Fruit fly (Drosophila melanogaster) whole organism, embryonic: Measurements from ENCODE around the gene CG6254.

Experiments
- ATbp ChIP-seq: fragments of 200-800 bp; sonication (Bioruptor generic); optimal IDR thresholded peaks from 2 replicates; lab custom pipeline; 2017; ENCODE audit warnings: missing biosample characterization, mild to moderate bottlenecking, missing genetic modification characterization, missing genetic modification reagents
- CG10274 ChIP-seq: fragments of 200-800 bp; sonication (Bioruptor generic); optimal IDR thresholded peaks from 3 replicates; lab custom pipeline; 2017; ENCODE audit warnings: missing biosample characterization, mild to moderate bottlenecking, missing genetic modification characterization
- CG10565 ChIP-seq: fragments of 200-800 bp; sonication (Bioruptor generic); optimal IDR thresholded peaks from 3 replicates; lab custom pipeline; 2016; ENCODE audit warnings: missing biosample characterization, mild to moderate bottlenecking, missing genetic modification characterization
- CG11085 ChIP-seq: fragments of 200-800 bp; sonication (Bioruptor generic); IDR thresholded peaks from 2 replicates; pipeline ENCODE4 v1.3.6; 2022; ENCODE audit warnings: missing biosample characterization, missing genetic modification characterization
- CG14441 ChIP-seq: fragments of 200-800 bp; sonication (Bioruptor generic); IDR thresholded peaks from 2 replicates; pipeline ENCODE4 v1.3.6; 2022; ENCODE audit warnings: missing biosample characterization, missing genetic modification characterization
- CG15011 ChIP-seq: fragments of 200-800 bp; sonication (Bioruptor generic); optimal IDR thresholded peaks from 3 replicates; lab custom pipeline; 2018; ENCODE audit warnings: missing biosample characterization, mild to moderate bottlenecking, missing genetic modification characterization
- CG15073 ChIP-seq: fragments of 200-800 bp; sonication (Bioruptor generic); optimal IDR thresholded peaks from 2 replicates; lab custom pipeline; 2016; ENCODE audit warnings: missing biosample characterization, missing genetic modification characterization
- CG15269 ChIP-seq: fragments of 200-800 bp; sonication (Bioruptor generic); optimal IDR thresholded peaks from 2 replicates; lab custom pipeline; 2018; ENCODE audit warnings: missing biosample characterization, mild to moderate bottlenecking, missing genetic modification characterization, moderate library complexity
- CG15601 ChIP-seq: fragments of 200-800 bp; sonication (Bioruptor generic); optimal IDR thresholded peaks from 3 replicates; lab custom pipeline; 2019; ENCODE audit warnings: missing biosample characterization, mild to moderate bottlenecking, missing genetic modification characterization, moderate library complexity
- CG1603 ChIP-seq: fragments of 200-800 bp; sonication (Bioruptor generic); optimal IDR thresholded peaks from 2 replicates; lab custom pipeline; 2019; ENCODE audit warnings: missing biosample characterization, mild to moderate bottlenecking, missing genetic modification characterization, moderate library complexity
- CG17385 ChIP-seq: fragments of 200-800 bp; sonication (Bioruptor generic); optimal IDR thresholded peaks from 3 replicates; lab custom pipeline; 2018; ENCODE audit warnings: missing biosample characterization, mild to moderate bottlenecking, missing genetic modification characterization
- CG2120 ChIP-seq: fragments of 200-800 bp; sonication (Bioruptor generic); optimal IDR thresholded peaks from 3 replicates; lab custom pipeline; 2016; ENCODE audit warnings: missing biosample characterization, missing genetic modification characterization
- CG2199 ChIP-seq: fragments of 200-800 bp; sonication (Bioruptor generic); IDR thresholded peaks from 3 replicates; pipeline ENCODE4 v1.3.6; 2022; ENCODE audit warnings: missing biosample characterization, missing genetic modification characterization
- CG2202 ChIP-seq: fragments of 200-800 bp; sonication (Bioruptor generic); optimal IDR thresholded peaks from 2 replicates; lab custom pipeline; 2018; ENCODE audit warnings: missing biosample characterization, mild to moderate bottlenecking, missing genetic modification characterization
- CG30403 ChIP-seq: fragments of 200-800 bp; sonication (Bioruptor generic); optimal IDR thresholded peaks from 3 replicates; lab custom pipeline; 2016; ENCODE audit warnings: missing biosample characterization, missing genetic modification characterization
- CG33213 ChIP-seq: fragments of 200-800 bp; sonication (Bioruptor generic); optimal IDR thresholded peaks from 3 replicates; lab custom pipeline; 2016; ENCODE audit warnings: missing biosample characterization, missing genetic modification characterization
- CG3838 ChIP-seq: fragments of 200-800 bp; sonication (Bioruptor generic); optimal IDR thresholded peaks from 3 replicates; lab custom pipeline; 2016; ENCODE audit warnings: missing biosample characterization, missing genetic modification characterization
- CG3847 ChIP-seq: fragments of 200-800 bp; sonication (Bioruptor generic); IDR thresholded peaks from 2 replicates; pipeline ENCODE4 v1.3.6; 2022; ENCODE audit warnings: missing biosample characterization, missing genetic modification characterization
- CG6813 ChIP-seq: fragments of 200-800 bp; sonication (Bioruptor generic); optimal IDR thresholded peaks from 2 replicates; lab custom pipeline; 2017; ENCODE audit warnings: missing biosample characterization, missing genetic modification characterization, mild to moderate bottlenecking, moderate library complexity, missing genetic modification reagents
- CG8089 ChIP-seq: fragments of 200-800 bp; sonication (Bioruptor generic); optimal IDR thresholded peaks from 3 replicates; lab custom pipeline; 2016; ENCODE audit warnings: missing biosample characterization, missing genetic modification characterization
- CG8478 ChIP-seq: fragments of >200 bp; optimal IDR thresholded peaks from 2 replicates; lab custom pipeline; 2018
- CG8765 ChIP-seq: fragments of 200-800 bp; sonication (Bioruptor generic); IDR thresholded peaks from 2 replicates; pipeline ENCODE4 v1.3.6; 2022; ENCODE audit warnings: missing biosample characterization, missing genetic modification characterization
- CG9727 ChIP-seq: fragments of 200-800 bp; sonication (Bioruptor generic); optimal IDR thresholded peaks from 3 replicates; lab custom pipeline; 2017; ENCODE audit warnings: missing biosample characterization, mild to moderate bottlenecking, missing genetic modification characterization
- Drgx ChIP-seq: fragments of 200-800 bp; sonication (Bioruptor generic); IDR thresholded peaks from 2 replicates; pipeline ENCODE4 v1.3.6; 2022; ENCODE audit warnings: missing biosample characterization, missing genetic modification characterization
- Eip74EF ChIP-seq, 2 experiments: fragments of 200-800 bp in 1 of 2; fragments of >200 bp in 1 of 2; sonication (Bioruptor generic) in 1 of 2; optimal IDR thresholded peaks; 2 replicates each; lab custom pipeline; 2017 to 2019; ENCODE audit warnings: missing biosample characterization in 2 of 2, missing genetic modification characterization in 2 of 2, mild to moderate bottlenecking in 1 of 2, moderate library complexity in 1 of 2
- Elba2 ChIP-seq: fragments of 200-800 bp; sonication (Bioruptor generic); optimal IDR thresholded peaks from 3 replicates; lab custom pipeline; 2016; ENCODE audit warnings: missing biosample characterization, missing genetic modification characterization
- Fer2 ChIP-seq: fragments of 200-800 bp; sonication (Bioruptor generic); optimal IDR thresholded peaks from 2 replicates; lab custom pipeline; 2018; ENCODE audit warnings: missing biosample characterization, mild to moderate bottlenecking, missing genetic modification characterization, moderate library complexity
- GATAe ChIP-seq: fragments of 200-800 bp; sonication (Bioruptor generic); conservative IDR thresholded peaks from 2 replicates; pipeline ENCODE4 v1.3.6; 2022; ENCODE audit warnings: missing biosample characterization, missing genetic modification characterization
- HLH4C ChIP-seq: fragments of 200-800 bp; sonication (Bioruptor generic); IDR thresholded peaks from 3 replicates; pipeline ENCODE4 v1.3.6; 2022; ENCODE audit warnings: missing biosample characterization, missing genetic modification characterization; ENCODE audit not compliant: partially characterized antibody
- Mrtf ChIP-seq: fragments of 200-800 bp; sonication (Bioruptor generic); IDR thresholded peaks from 3 replicates; pipeline ENCODE4 v1.3.6; 2022; ENCODE audit warnings: missing biosample characterization, missing genetic modification characterization
- Myb ChIP-seq: fragments of 200-800 bp; sonication (Bioruptor generic); optimal IDR thresholded peaks from 2 replicates; lab custom pipeline; 2016; ENCODE audit warnings: missing biosample characterization, missing genetic modification characterization
- Xbp1 ChIP-seq: fragments of 200-800 bp; sonication (Bioruptor generic); optimal IDR thresholded peaks from 3 replicates; lab custom pipeline; 2016; ENCODE audit warnings: missing biosample characterization, mild to moderate bottlenecking, missing genetic modification characterization
- bigmax ChIP-seq: fragments of 200-800 bp; sonication (Bioruptor generic); optimal IDR thresholded peaks from 2 replicates; lab custom pipeline; 2018; ENCODE audit warnings: missing biosample characterization, mild to moderate bottlenecking, missing genetic modification characterization
- cad ChIP-seq: fragments of >200 bp; optimal IDR thresholded peaks from 2 replicates; lab custom pipeline; 2017; ENCODE audit warnings: missing biosample characterization, missing genetic modification characterization
- cg ChIP-seq: fragments of 200-800 bp; sonication (Bioruptor generic); optimal IDR thresholded peaks from 3 replicates; lab custom pipeline; 2019; ENCODE audit warnings: missing biosample characterization, mild to moderate bottlenecking, missing genetic modification characterization, moderate library complexity
- chif ChIP-seq, 2 experiments: fragments of 200-800 bp; sonication (Bioruptor generic); optimal IDR thresholded peaks; 3 replicates each; lab custom pipeline; 2016; ENCODE audit warnings: missing biosample characterization in 2 of 2, missing genetic modification characterization in 2 of 2
- chinmo ChIP-seq: fragments of 200-800 bp; sonication (Bioruptor generic); IDR thresholded peaks from 4 replicates; pipeline ENCODE4 v1.3.6; 2022; ENCODE audit warnings: missing biosample characterization, missing genetic modification characterization; ENCODE audit not compliant: partially characterized antibody
- chn ChIP-seq: fragments of 200-800 bp; sonication (Bioruptor generic); optimal IDR thresholded peaks from 2 replicates; lab custom pipeline; 2016; ENCODE audit warnings: missing biosample characterization, missing genetic modification characterization
- crol ChIP-seq: fragments of 200-800 bp; sonication (Bioruptor generic); IDR thresholded peaks from 2 replicates; pipeline ENCODE4 v1.3.6; 2022; ENCODE audit warnings: missing biosample characterization, missing genetic modification characterization
- fd102C ChIP-seq: fragments of 200-800 bp; sonication (Bioruptor generic); optimal IDR thresholded peaks from 2 replicates; lab custom pipeline; 2018; ENCODE audit warnings: missing biosample characterization, mild to moderate bottlenecking, missing genetic modification characterization, moderate library complexity
- fu2 ChIP-seq: fragments of 200-800 bp; sonication (Bioruptor generic); optimal IDR thresholded peaks from 2 replicates; lab custom pipeline; 2016; ENCODE audit warnings: missing biosample characterization, missing genetic modification characterization
- hth ChIP-seq: fragments of >200 bp; optimal IDR thresholded peaks from 2 replicates; lab custom pipeline; 2017; ENCODE audit warnings: inconsistent platforms
- maf-S ChIP-seq: fragments of 200-800 bp; sonication (Bioruptor generic); optimal IDR thresholded peaks from 2 replicates; lab custom pipeline; 2016; ENCODE audit warnings: missing biosample characterization, missing genetic modification characterization
- mld ChIP-seq: fragments of 200-800 bp; sonication (Bioruptor generic); IDR thresholded peaks from 3 replicates; pipeline ENCODE4 v1.3.6; 2022; ENCODE audit warnings: missing biosample characterization, missing genetic modification characterization; ENCODE audit not compliant: partially characterized antibody
- nerfin-1 ChIP-seq: fragments of 200-800 bp; sonication (Bioruptor generic); optimal IDR thresholded peaks from 3 replicates; lab custom pipeline; 2019; ENCODE audit warnings: missing biosample characterization, mild to moderate bottlenecking, missing genetic modification characterization, moderate library complexity
- p53 ChIP-seq: fragments of 200-800 bp; sonication (Bioruptor generic); optimal IDR thresholded peaks from 2 replicates; lab custom pipeline; 2016; ENCODE audit warnings: missing biosample characterization, missing genetic modification characterization
- sens ChIP-seq: fragments of 200-800 bp; sonication (Bioruptor generic); peaks from one replicate; lab custom pipeline; 2016; ENCODE audit warnings: missing biosample characterization, missing genetic modification characterization
- sim ChIP-seq: fragments of 200-800 bp; sonication (Bioruptor generic); IDR thresholded peaks from 2 replicates; pipeline ENCODE4 v1.3.6; 2022; ENCODE audit warnings: missing biosample characterization, missing genetic modification characterization
- sima ChIP-seq: fragments of 200-800 bp; sonication (Bioruptor generic); optimal IDR thresholded peaks from 2 replicates; lab custom pipeline; 2016; ENCODE audit warnings: missing biosample characterization, missing genetic modification characterization
- sob ChIP-seq: fragments of 200-800 bp; sonication (Bioruptor generic); IDR thresholded peaks from 2 replicates; pipeline ENCODE4 v1.3.6; 2022; ENCODE audit warnings: missing biosample characterization, missing genetic modification characterization
- tna ChIP-seq: fragments of 200-800 bp; sonication (Bioruptor generic); IDR thresholded peaks from 2 replicates; pipeline ENCODE4 v1.3.6; 2022; ENCODE audit warnings: missing biosample characterization, missing genetic modification characterization; ENCODE audit not compliant: partially characterized antibody

The CG6254 gene

dm6 chr3R:10169124-10169766 is 8.1 kb upstream of the CG6254 start (continued):
- TF ChIP-seq hth (lab: Kevin White, UChicago) (no peak), HLH4C (GFP tag; lab: Robert Waterston, UW) (no peak), CG3847 (GFP tag; lab: Robert Waterston, UW) (no peak), fd102C (GFP tag; lab: Kevin White, UChicago) (peak; percentile 32), Drgx (0 out of 2 replicates have a peak, but pooled peaks have one; percentile 19), CG33213 (no peak), chn (GFP tag; lab: Kevin White, UChicago) (no peak), fu2 (no peak), crol (no peak), Xbp1 (no peak), sim (0 out of 2 replicates have a peak, but pooled peaks have one; percentile 53), CG2202 (peak; percentile 38), CG10565 (GFP tag; lab: Kevin White, UChicago) (no peak), CG17385 (GFP tag; lab: Kevin White, UChicago) (no peak), Myb (GFP tag; lab: Kevin White, UChicago) (no peak), chif (GFP tag; optimal IDR thresholded peaks at IDR 0.05; lab: Kevin White, UChicago) (no peak), cad (GFP tag; lab: Kevin White, UChicago) (no peak), CG1603 (tag; lab: Kevin White, UChicago) (peak; percentile 25), ATbp (GFP tag; lab: Kevin White, UChicago) (no peak), cg (GFP tag; lab: Kevin White, UChicago) (no peak), mld (GFP tag; lab: Robert Waterston, UW) (no peak), CG15269 (no peak), sob (GFP tag; lab: Robert Waterston, UW) (no peak), tna (GFP tag; lab: Robert Waterston, UW) (no peak), CG15073 (no peak), bigmax (GFP tag; lab: Kevin White, UChicago) (no peak), CG15011 (no peak), Elba2 (GFP tag; lab: Kevin White, UChicago) (no peak), CG8478 (lab: Kevin White, UChicago) (no peak), CG14441 (GFP tag; lab: Robert Waterston, UW) (no peak), CG3838 (GFP tag; lab: Kevin White, UChicago) (no peak), sima (GFP tag; lab: Kevin White, UChicago) (no peak), maf-S (GFP tag; lab: Kevin White, UChicago) (no peak), CG30403 (no peak), CG2199 (GFP tag; lab: Robert Waterston, UW) (0 out of 3 replicates have a peak, but pooled peaks have one; percentile 36), sens (GFP tag; lab: Kevin White, UChicago) (peak; percentile 85), chinmo (no peak), CG6813 (GFP tag; lab: Kevin White, UChicago) (peak; percentile 44), CG11085 (GFP tag; lab: Robert Waterston, UW) (0 out of 2 replicates have a peak, but pooled peaks have one; percentile 1), Eip74EF (GFP tag; optimal IDR thresholded peaks at IDR 0.05; lab: Kevin White, UChicago) (no peak), p53 (GFP tag; lab: Kevin White, UChicago) (no peak), Mrtf (GFP tag; lab: Robert Waterston, UW) (no peak), CG2120 (GFP tag; lab: Kevin White, UChicago) (no peak), CG15601 (tag; lab: Kevin White, UChicago) (no peak), nerfin-1 (tag; lab: Kevin White, UChicago) (no peak), CG10274 (GFP tag; lab: Kevin White, UChicago) (no peak), CG9727 (GFP tag; lab: Kevin White, UChicago) (no peak), GATAe (GFP tag; lab: Robert Waterston, UW) (no peak), CG8765 (no peak), Fer2 (tag; lab: Kevin White, UChicago) (no peak), CG8089 (GFP tag; lab: Kevin White, UChicago) (no peak)
